Worm (Caenorhabditis elegans) whole organism, mixed stage, embryonic: Measurements from ENCODE around the gene elo-6.

Experiments used
- M03D4.4 ChIP-seq: sonication (generic microtip); optimal IDR thresholded peaks from 2 replicates; lab custom pipeline; 2017; ENCODE audit warnings: mild to moderate bottlenecking, missing genetic modification characterization, missing compliant biosample characterization
- bed-3 ChIP-seq: fragments of 200-800 bp; sonication (Bioruptor generic); optimal IDR thresholded peaks from 3 replicates; lab custom pipeline; 2018; ENCODE audit warnings: mild to moderate bottlenecking, missing genetic modification characterization, moderate library complexity, missing compliant biosample characterization
- blmp-1 ChIP-seq: fragments of 150-350 bp; optimal IDR thresholded peaks from 2 replicates; lab custom pipeline; 2014; ENCODE audit warnings: missing biosample characterization, missing genetic modification characterization
- ceh-39 ChIP-seq: fragments of 150-350 bp; optimal IDR thresholded peaks from 2 replicates; lab custom pipeline; 2014; ENCODE audit warnings: missing biosample characterization, missing genetic modification characterization
- ceh-43 ChIP-seq: fragments of 200-800 bp; sonication (Bioruptor generic); optimal IDR thresholded peaks from 2 replicates; lab custom pipeline; 2018; ENCODE audit warnings: mild to moderate bottlenecking, missing genetic modification characterization, moderate library complexity, missing compliant biosample characterization
- ceh-83 ChIP-seq: fragments of 200-800 bp; sonication (Bioruptor generic); optimal IDR thresholded peaks from 2 replicates; lab custom pipeline; 2018; ENCODE audit warnings: mild to moderate bottlenecking, missing genetic modification characterization, missing compliant biosample characterization
- ces-1 ChIP-seq: fragments of 150-350 bp; optimal IDR thresholded peaks from 2 replicates; lab custom pipeline; 2014; ENCODE audit warnings: missing biosample characterization, missing genetic modification reagents, missing genetic modification characterization
- cnd-1 ChIP-seq: fragments of 200-800 bp; sonication (Bioruptor generic); optimal IDR thresholded peaks from 2 replicates; lab custom pipeline; 2018; ENCODE audit warnings: mild to moderate bottlenecking, missing genetic modification characterization, missing compliant biosample characterization
- drap-1 ChIP-seq: fragments of 200-800 bp; sonication (Bioruptor generic); optimal IDR thresholded peaks from 3 replicates; lab custom pipeline; 2018; ENCODE audit warnings: mild to moderate bottlenecking, missing genetic modification characterization, missing compliant biosample characterization
- elt-3 ChIP-seq: fragments of 150-350 bp; optimal IDR thresholded peaks from 2 replicates; lab custom pipeline; 2014; ENCODE audit warnings: missing biosample characterization, missing genetic modification characterization
- flh-1 ChIP-seq: fragments of 200-800 bp; sonication (Bioruptor generic); optimal IDR thresholded peaks from 2 replicates; lab custom pipeline; 2018; ENCODE audit warnings: mild to moderate bottlenecking, missing genetic modification characterization, moderate library complexity, missing compliant biosample characterization
- hlh-1 ChIP-seq: fragments of 150-350 bp; optimal IDR thresholded peaks from 2 replicates; lab custom pipeline; 2014; ENCODE audit warnings: missing biosample characterization, missing genetic modification reagents, missing genetic modification characterization
- lin-13 ChIP-seq: fragments of 150-350 bp; optimal IDR thresholded peaks from 2 replicates; lab custom pipeline; 2014; ENCODE audit warnings: missing biosample characterization, missing genetic modification characterization
- lin-32 ChIP-seq: fragments of 200-800 bp; sonication (Bioruptor generic); optimal IDR thresholded peaks from 2 replicates; lab custom pipeline; 2018; ENCODE audit warnings: mild to moderate bottlenecking, missing genetic modification characterization, missing compliant biosample characterization
- lsy-2 ChIP-seq: fragments of 150-350 bp; optimal IDR thresholded peaks from 2 replicates; lab custom pipeline; 2014; ENCODE audit warnings: missing biosample characterization, missing genetic modification characterization
- mab-5 ChIP-seq: fragments of 150-350 bp; optimal IDR thresholded peaks from 2 replicates; lab custom pipeline; 2014; ENCODE audit warnings: missing biosample characterization, missing genetic modification characterization
- mep-1 ChIP-seq: fragments of 150-350 bp; optimal IDR thresholded peaks from 2 replicates; lab custom pipeline; 2017; ENCODE audit warnings: missing biosample characterization, missing genetic modification reagents, missing genetic modification characterization, inconsistent platforms
- mls-2 ChIP-seq: sonication (generic microtip); optimal IDR thresholded peaks from 2 replicates; lab custom pipeline; 2016; ENCODE audit warnings: mild to moderate bottlenecking, missing genetic modification characterization, moderate library complexity, missing compliant biosample characterization
- nhr-12 ChIP-seq: fragments of 150-350 bp; optimal IDR thresholded peaks from 2 replicates; lab custom pipeline; 2014; ENCODE audit warnings: missing biosample characterization, missing genetic modification characterization
- nhr-2 ChIP-seq: fragments of 150-350 bp; optimal IDR thresholded peaks from 2 replicates; lab custom pipeline; 2014; ENCODE audit warnings: missing biosample characterization, missing genetic modification characterization
- nhr-237 ChIP-seq: fragments of 150-350 bp; optimal IDR thresholded peaks from 2 replicates; lab custom pipeline; 2014; ENCODE audit warnings: missing biosample characterization, missing genetic modification characterization
- nhr-28 ChIP-seq: fragments of 150-350 bp; optimal IDR thresholded peaks from 2 replicates; lab custom pipeline; 2014; ENCODE audit warnings: missing biosample characterization, missing genetic modification characterization
- nhr-76 ChIP-seq: sonication (generic microtip); optimal IDR thresholded peaks from 2 replicates; lab custom pipeline; 2017; ENCODE audit warnings: missing biosample characterization, missing genetic modification characterization
- pha-4 ChIP-seq: fragments of 150-350 bp; optimal IDR thresholded peaks from 2 replicates; lab custom pipeline; 2018; ENCODE audit warnings: missing biosample characterization, missing genetic modification reagents, missing genetic modification characterization
- sem-2 ChIP-seq: fragments of 200-800 bp; sonication (Bioruptor generic); optimal IDR thresholded peaks from 2 replicates; lab custom pipeline; 2018; ENCODE audit warnings: mild to moderate bottlenecking, missing genetic modification characterization, missing compliant biosample characterization
- snpc-4 ChIP-seq: fragments of 150-350 bp; optimal IDR thresholded peaks from 2 replicates; lab custom pipeline; 2014; ENCODE audit warnings: missing biosample characterization, missing genetic modification characterization
- sptf-1 ChIP-seq: sonication (generic microtip); optimal IDR thresholded peaks from 2 replicates; lab custom pipeline; 2017; ENCODE audit warnings: mild to moderate bottlenecking, missing genetic modification characterization, moderate library complexity, missing compliant biosample characterization
- tbx-8 ChIP-seq: fragments of 200-800 bp; sonication (Bioruptor generic); optimal IDR thresholded peaks from 2 replicates; lab custom pipeline; 2018; ENCODE audit warnings: mild to moderate bottlenecking, missing genetic modification characterization, moderate library complexity, missing compliant biosample characterization
- unc-120 ChIP-seq: sonication (generic microtip); optimal IDR thresholded peaks from 2 replicates; lab custom pipeline; 2017; ENCODE audit warnings: missing genetic modification characterization, missing compliant biosample characterization; ENCODE audit not compliant: poor library complexity, severe bottlenecking
- unc-39 ChIP-seq: fragments of 150-350 bp; optimal IDR thresholded peaks from 2 replicates; lab custom pipeline; 2014; ENCODE audit warnings: missing biosample characterization, missing genetic modification characterization
- unc-62 ChIP-seq: fragments of 150-350 bp; optimal IDR thresholded peaks from 2 replicates; lab custom pipeline; 2014; ENCODE audit warnings: missing biosample characterization, missing genetic modification reagents, missing genetic modification characterization
- zip-8 ChIP-seq: fragments of 150-350 bp; optimal IDR thresholded peaks from 2 replicates; lab custom pipeline; 2014; ENCODE audit warnings: missing biosample characterization, missing genetic modification characterization
- ztf-11 ChIP-seq: fragments of 150-350 bp; optimal IDR thresholded peaks from 2 replicates; lab custom pipeline; 2014; ENCODE audit warnings: missing biosample characterization, missing genetic modification characterization

Gene elo-6

ce11 chrIV:5382609-5383008, 5.8 kb downstream of the elo-6 start, which contains the start of gene F41H10.1:
Gene F41H10.1 (plus strand): TSS chrIV:5382909.
- TF ChIP-seq nhr-28 (tag; lab: Kevin White, UChicago) (no peak), blmp-1 (tag; lab: Kevin White, UChicago) (no peak), tbx-8 (GFP tag; lab: Kevin White, UChicago) (no peak), ceh-39 (tag; lab: Kevin White, UChicago) (no peak), pha-4 (tag; lab: Kevin White, UChicago) (no peak), nhr-76 (tag; lab: Kevin White, UChicago) (no peak), nhr-2 (tag; lab: Kevin White, UChicago) (no peak), lsy-2 (tag; lab: Kevin White, UChicago) (no peak), sptf-1 (tag; lab: Kevin White, UChicago) (no peak), ceh-43 (GFP tag; lab: Kevin White, UChicago) (no peak), unc-120 (tag; lab: Kevin White, UChicago) (no peak), lin-32 (GFP tag; lab: Kevin White, UChicago) (no peak), lin-13 (tag; lab: Kevin White, UChicago) (no peak), drap-1 (GFP tag; lab: Kevin White, UChicago) (no peak)

- TF ChIP-seq drap-1 (GFP tag; lab: Kevin White, UChicago), result no peak
- no peak for TF ChIP-seq mab-5 (tag; lab: Kevin White, UChicago)
- no peak for TF ChIP-seq ceh-83 (GFP tag; lab: Kevin White, UChicago)
- no peak for TF ChIP-seq nhr-28 (tag; lab: Kevin White, UChicago)
- no peak for TF ChIP-seq nhr-2 (tag; lab: Kevin White, UChicago)
- no peak for TF ChIP-seq ces-1 (GFP tag; lab: Kevin White, UChicago)
- TF ChIP-seq hlh-1 (tag; lab: Kevin White, UChicago), result no peak
- no peak for TF ChIP-seq mls-2 (tag; lab: Kevin White, UChicago)
- TF ChIP-seq flh-1, result no peak
- no peak for TF ChIP-seq M03D4.4 (tag; lab: Kevin White, UChicago)
- no peak for TF ChIP-seq nhr-76 (tag; lab: Kevin White, UChicago)
- no peak for TF ChIP-seq lin-13 (tag; lab: Kevin White, UChicago)
- TF ChIP-seq unc-120 (tag; lab: Kevin White, UChicago), result no peak
- no peak for TF ChIP-seq cnd-1 (tag; lab: Kevin White, UChicago)
- TF ChIP-seq blmp-1 (tag; lab: Kevin White, UChicago), result no peak
Observed at ce11 chrIV:5381334-5381733, 7.0 kb downstream of the elo-6 start, which contains the start of gene F41H10.2. Gene F41H10.2 (plus strand): TSS chrIV:5381634.

- no peak for TF ChIP-seq elt-3 (tag; lab: Kevin White, UChicago)
- TF ChIP-seq bed-3 (GFP tag; lab: Kevin White, UChicago), result no peak
- TF ChIP-seq snpc-4, result no peak
- TF ChIP-seq lin-13 (tag; lab: Kevin White, UChicago), result no peak
- no peak for TF ChIP-seq nhr-28 (tag; lab: Kevin White, UChicago)
- TF ChIP-seq nhr-12 (tag; lab: Kevin White, UChicago), result no peak
- no peak for TF ChIP-seq cnd-1 (tag; lab: Kevin White, UChicago)
- TF ChIP-seq M03D4.4 (tag; lab: Kevin White, UChicago), result no peak
- no peak for TF ChIP-seq ceh-83 (GFP tag; lab: Kevin White, UChicago)
Observed at ce11 chrIV:5380140-5380539, 8.2 kb downstream of the elo-6 start.

- no peak for TF ChIP-seq zip-8 (tag; lab: Kevin White, UChicago)
- no peak for TF ChIP-seq unc-39 (tag; lab: Kevin White, UChicago)
- TF ChIP-seq ces-1 (GFP tag; lab: Kevin White, UChicago), result no peak
- TF ChIP-seq sem-2 (GFP tag; lab: Kevin White, UChicago), result no peak
- no peak for TF ChIP-seq ceh-43 (GFP tag; lab: Kevin White, UChicago)
- no peak for TF ChIP-seq lin-32 (GFP tag; lab: Kevin White, UChicago)
- no peak for TF ChIP-seq ztf-11
Observed at ce11 chrIV:5377062-5377461, 11.3 kb downstream of the elo-6 start, which contains the start of gene elo-5. Gene elo-5 (minus strand): TSS chrIV:5377117.

ce11 chrIV:5374946-5375345, 13.4 kb downstream of the elo-6 start:
- TF ChIP-seq ceh-39 (tag; lab: Kevin White, UChicago) (no peak), lsy-2 (tag; lab: Kevin White, UChicago) (no peak), flh-1 (no peak), pha-4 (tag; lab: Kevin White, UChicago) (no peak), tbx-8 (GFP tag; lab: Kevin White, UChicago) (no peak), zip-8 (tag; lab: Kevin White, UChicago) (no peak), ces-1 (GFP tag; lab: Kevin White, UChicago) (no peak), unc-120 (tag; lab: Kevin White, UChicago) (no peak), M03D4.4 (tag; lab: Kevin White, UChicago) (no peak), mep-1 (tag; lab: Kevin White, UChicago) (no peak), lin-13 (tag; lab: Kevin White, UChicago) (no peak), nhr-237 (tag; lab: Kevin White, UChicago) (no peak), unc-62 (GFP tag; lab: Kevin White, UChicago) (no peak)
